Fruit fly (Drosophila melanogaster): Measurements from ENCODE around the gene CG3769.

The CG3769 gene

DNA sequence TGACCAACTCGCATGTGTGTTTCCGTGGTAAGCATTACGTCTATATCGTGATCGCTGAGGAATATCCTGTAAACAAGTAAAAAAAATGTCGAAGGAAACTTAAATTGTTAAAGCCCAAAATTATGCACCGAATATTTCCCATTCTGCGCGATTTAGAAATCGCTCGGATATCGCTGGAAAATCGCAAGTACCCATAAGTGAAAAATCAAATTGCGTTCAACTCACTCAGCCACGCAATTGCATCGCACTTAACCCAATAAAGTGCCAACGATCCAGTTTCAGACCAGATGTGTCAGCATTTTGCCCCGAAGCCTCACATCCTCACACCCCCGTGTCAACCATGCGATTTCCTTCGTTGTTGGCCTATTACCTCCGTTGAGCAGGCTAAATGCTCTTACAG, 38.8 kb upstream of the CG3769 start:
- no peak for TF ChIP-seq CG34367 (tag; optimal IDR thresholded peaks at IDR 0.05)

DNA sequence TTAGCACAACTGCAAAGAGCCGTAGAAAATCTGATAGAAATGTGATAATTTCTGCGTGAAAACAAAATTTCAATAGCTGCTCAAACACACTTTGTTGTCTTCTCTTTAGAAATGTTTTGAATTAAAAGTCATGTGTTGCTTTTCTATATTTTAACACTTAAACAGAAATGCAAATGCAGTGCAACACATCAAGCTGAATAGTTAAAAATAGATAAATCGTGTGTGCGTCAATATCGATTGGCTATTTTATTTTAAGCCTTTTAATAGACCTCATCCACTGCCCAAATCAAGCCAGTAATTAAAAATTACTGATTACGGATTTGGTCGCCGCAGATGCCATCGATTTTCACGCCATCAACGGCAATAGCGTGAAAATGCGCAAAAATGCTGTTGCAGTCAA, 37.3 kb upstream of the CG3769 start, which contains the start of gene CG4438:
TSS of gene CG4438 (minus strand) at position 101 of the 400 bp plus-strand sequence.
- TF ChIP-seq CG15710 (tag; optimal IDR thresholded peaks at IDR 0.05) (no peak), EcR (GFP tag; optimal IDR thresholded peaks at IDR 0.05) (no peak), CG32121 (GFP tag; IDR thresholded peaks at IDR 0.05) (no peak), CG17806 (tag; optimal IDR thresholded peaks at IDR 0.05) (no peak)

DNA sequence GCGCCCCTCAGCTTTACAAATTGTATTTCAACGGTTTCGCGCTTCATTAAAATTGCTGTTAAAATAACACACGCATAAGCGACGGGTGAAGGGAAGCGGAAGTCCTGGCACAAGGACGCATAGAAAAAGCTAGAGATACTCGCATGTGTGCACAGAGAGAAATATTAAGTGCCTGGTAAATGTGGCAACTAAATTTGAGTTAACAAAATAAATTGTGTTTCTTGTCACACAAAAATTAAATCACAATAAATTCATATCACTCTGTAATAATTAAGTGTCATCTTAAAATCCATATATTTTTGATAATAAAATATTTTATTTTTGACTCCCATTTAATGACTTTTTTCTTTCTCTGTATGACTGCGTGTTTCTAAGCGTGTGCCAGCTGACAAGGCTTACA, 35.0 kb upstream of the CG3769 start:
- TF ChIP-seq CG8159 (tag; optimal IDR thresholded peaks at IDR 0.05) (peak; percentile 30), D1 (tag; optimal IDR thresholded peaks at IDR 0.05) (no peak), fd96Ca (GFP tag; IDR thresholded peaks at IDR 0.05) (no peak), CG8301 (tag; optimal IDR thresholded peaks at IDR 0.05) (no peak), Pif1A (GFP tag; optimal IDR thresholded peaks at IDR 0.05) (no peak)

DNA sequence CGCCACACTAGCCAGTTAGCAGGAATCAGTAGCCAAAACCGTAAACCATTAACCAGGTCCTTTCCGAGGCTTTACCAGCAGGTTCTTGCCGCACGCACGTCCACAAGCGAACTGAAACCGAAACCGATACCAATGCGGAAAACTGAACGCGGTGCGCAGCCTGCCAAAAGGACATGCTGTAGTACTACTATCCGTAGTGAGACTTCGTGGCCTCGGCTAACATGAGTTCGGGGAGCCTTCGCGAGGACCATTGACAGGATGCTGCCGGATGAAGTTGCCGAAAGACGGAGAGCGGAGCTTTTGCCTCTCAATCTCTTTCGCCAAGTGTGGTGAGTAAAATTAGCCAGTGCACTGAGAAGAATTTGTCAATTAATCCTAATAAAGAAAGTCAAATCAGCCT, 20.1 kb upstream of the CG3769 start, which contains the start of gene Shawl:
TSS of gene Shawl (minus strand) at position 104 of the 400 bp plus-strand sequence.
- no peak for TF ChIP-seq CG9948 (tag; optimal IDR thresholded peaks at IDR 0.05)
- 0 out of 3 replicates have a peak, but pooled peaks have one; percentile 15 for TF ChIP-seq fd96Ca (GFP tag; IDR thresholded peaks at IDR 0.05)

DNA sequence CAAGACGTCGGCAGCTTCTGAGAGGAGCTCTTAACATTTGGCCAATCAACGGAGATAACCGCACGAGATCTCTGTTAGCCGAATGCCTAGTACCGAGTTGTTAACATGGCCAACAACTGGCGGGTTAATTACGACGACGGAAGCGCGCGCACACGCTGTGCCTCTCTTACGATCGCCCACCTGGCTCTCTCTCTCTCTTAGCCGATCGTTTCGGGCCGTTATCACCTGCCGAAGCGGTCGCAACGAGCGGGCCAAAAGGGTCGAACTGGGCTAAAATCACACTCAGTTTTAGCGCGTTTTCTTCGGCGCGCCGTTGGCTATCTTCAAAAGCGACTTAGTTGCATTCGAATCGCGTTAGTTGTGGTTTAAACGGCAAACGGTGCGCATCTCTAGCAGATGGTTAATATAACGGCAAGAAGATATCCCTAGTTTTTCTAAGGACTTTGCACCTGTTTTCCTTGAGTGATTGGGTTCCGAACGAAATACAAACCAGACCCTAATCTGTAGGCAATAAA, 18.9 kb upstream of the CG3769 start, which contains the start of gene Mco1:
TSS of gene Mco1 (plus strand) at position 345 of the 515 bp plus-strand sequence.
- TF ChIP-seq CG13204 (GFP tag; optimal IDR thresholded peaks at IDR 0.05) (peak; percentile 49), Pif1B (GFP tag; optimal IDR thresholded peaks at IDR 0.05) (no peak), CG4496 (GFP tag; IDR thresholded peaks at IDR 0.05) (peak; percentile 44; the same call in 1 of the 3 replicates)

DNA sequence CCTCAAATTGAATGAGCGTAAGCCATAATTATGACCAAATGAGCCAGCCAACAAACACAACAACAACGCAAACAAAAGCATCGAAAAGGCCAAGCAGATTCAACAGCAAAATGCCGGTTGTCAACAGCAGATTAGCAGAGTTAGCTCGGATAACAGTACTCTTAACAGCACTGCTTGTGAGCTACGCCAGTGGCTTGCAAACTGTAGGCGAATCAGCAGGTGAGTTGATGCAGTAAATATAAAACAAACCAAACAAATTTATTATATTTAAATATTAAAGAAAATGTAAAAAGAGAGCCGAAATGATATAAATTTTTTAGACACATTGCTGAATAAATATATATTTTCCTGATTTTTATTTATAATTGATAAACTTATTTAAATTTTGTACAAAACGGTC, 14.5 kb upstream of the CG3769 start:
- TF ChIP-seq CG15710 (tag; optimal IDR thresholded peaks at IDR 0.05) (no peak), gl (tag; optimal IDR thresholded peaks at IDR 0.05) (no peak), D1 (tag; optimal IDR thresholded peaks at IDR 0.05) (no peak), CG32121 (GFP tag; IDR thresholded peaks at IDR 0.05) (no peak), CG10348 (GFP tag; IDR thresholded peaks at IDR 0.05) (no peak), Ets98B (GFP tag; IDR thresholded peaks at IDR 0.05) (no peak), CG34367 (tag; optimal IDR thresholded peaks at IDR 0.05) (no peak), CG9948 (tag; optimal IDR thresholded peaks at IDR 0.05) (no peak), CG13204 (GFP tag; optimal IDR thresholded peaks at IDR 0.05) (no peak), fd96Ca (GFP tag; IDR thresholded peaks at IDR 0.05) (no peak), Snoo (tag; optimal IDR thresholded peaks at IDR 0.05) (no peak), Pif1A (GFP tag; optimal IDR thresholded peaks at IDR 0.05) (no peak), CG8159 (tag; optimal IDR thresholded peaks at IDR 0.05) (no peak), CG8301 (tag; optimal IDR thresholded peaks at IDR 0.05) (no peak), Pif1B (GFP tag; optimal IDR thresholded peaks at IDR 0.05) (no peak)

DNA sequence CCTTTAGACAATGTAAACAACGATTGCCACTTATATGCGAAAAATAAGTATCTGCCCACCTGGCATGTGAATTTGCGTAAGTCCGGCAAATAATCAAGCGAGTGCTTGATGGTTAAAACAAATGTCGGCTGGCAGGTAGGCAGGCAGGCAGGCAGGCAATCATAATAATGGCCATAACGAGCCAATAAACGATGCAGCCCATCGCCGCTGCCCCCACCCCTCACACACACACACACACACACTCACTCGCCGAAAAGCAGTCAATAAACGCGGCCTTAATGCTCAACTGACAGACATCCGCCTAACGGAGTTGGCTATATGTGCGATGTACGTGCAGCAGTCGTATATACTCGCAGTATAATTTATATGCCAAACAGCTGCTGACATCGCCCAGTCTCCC, 13.9 kb upstream of the CG3769 start:
- TF ChIP-seq D1 (tag; optimal IDR thresholded peaks at IDR 0.05), result no peak
- no peak for TF ChIP-seq CG15710 (tag; optimal IDR thresholded peaks at IDR 0.05)
- TF ChIP-seq rn (GFP tag; IDR thresholded peaks at IDR 0.05), result no peak
- no peak for TF ChIP-seq CG9948 (tag; optimal IDR thresholded peaks at IDR 0.05)
- no peak for TF ChIP-seq CG4496 (GFP tag; IDR thresholded peaks at IDR 0.05)
- TF ChIP-seq Pif1A (GFP tag; optimal IDR thresholded peaks at IDR 0.05), result no peak

DNA sequence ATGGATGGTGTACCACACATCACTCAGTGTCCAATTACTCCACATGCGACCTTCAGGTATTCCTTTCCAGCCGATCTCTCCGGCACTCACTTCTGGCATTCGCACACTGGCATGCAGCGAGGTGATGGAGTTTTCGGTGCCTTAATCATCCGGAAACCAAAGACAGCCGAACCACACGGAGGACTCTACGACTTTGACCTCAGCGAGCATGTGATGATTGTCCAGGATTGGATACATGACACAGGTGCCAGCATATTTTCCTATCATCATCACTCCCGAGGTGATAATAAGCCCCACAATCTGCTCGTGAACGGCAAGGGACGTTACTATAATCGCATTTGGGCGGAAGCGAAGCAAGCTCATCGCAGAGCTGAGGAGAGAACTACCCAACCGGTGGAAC, 11.0 kb upstream of the CG3769 start:
- TF ChIP-seq CG13204 (GFP tag; optimal IDR thresholded peaks at IDR 0.05) (no peak), gl (tag; optimal IDR thresholded peaks at IDR 0.05) (no peak), CG8159 (tag; optimal IDR thresholded peaks at IDR 0.05) (no peak), CG17806 (tag; optimal IDR thresholded peaks at IDR 0.05) (no peak), CG15710 (tag; optimal IDR thresholded peaks at IDR 0.05) (no peak), rn (GFP tag; IDR thresholded peaks at IDR 0.05) (no peak)

DNA sequence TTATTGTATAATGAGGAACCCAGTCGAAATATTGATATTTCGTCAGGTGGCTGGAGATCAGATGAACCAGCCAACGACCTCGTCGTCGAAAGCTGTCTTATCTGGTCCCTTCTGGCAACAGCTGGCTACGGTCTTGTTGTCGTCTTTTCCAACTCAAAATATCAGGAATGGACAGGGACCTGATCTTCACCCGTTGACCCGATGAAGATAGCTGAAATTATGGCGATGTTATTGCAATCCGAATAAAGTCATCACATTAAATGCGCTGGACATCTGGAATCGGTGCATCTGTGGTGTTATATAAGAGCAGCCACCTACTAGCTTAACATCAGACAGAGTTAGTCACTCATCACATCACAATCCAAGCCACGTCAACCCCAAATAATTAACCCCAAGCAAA, 8.7 kb upstream of the CG3769 start, which contains the start of gene Fbp2:
TSS of gene Fbp2 (plus strand) at position 251 of the 400 bp plus-strand sequence.
- TF ChIP-seq CG13204 (GFP tag; optimal IDR thresholded peaks at IDR 0.05), result no peak
- no peak for TF ChIP-seq CG34367 (tag; optimal IDR thresholded peaks at IDR 0.05)

All from whole organism, pupa.